Worm (Caenorhabditis elegans) whole organism, midembryonic: ENCODE data around the gene fbxa-143.

Source experiments
- T22C8.4 ChIP-seq: fragments of 200-800 bp; sonication (Bioruptor generic); IDR thresholded peaks from 2 replicates; pipeline ENCODE4 v1.3.6; 2022; ENCODE audit warnings: missing genetic modification characterization, missing compliant biosample characterization
- cog-1 ChIP-seq: sonication (generic microtip); optimal IDR thresholded peaks from 2 replicates; lab custom pipeline; 2016; ENCODE audit warnings: missing genetic modification characterization, missing compliant biosample characterization
- flt-1 ChIP-seq: fragments of 200-800 bp; sonication (Bioruptor generic); IDR thresholded peaks from 2 replicates; pipeline ENCODE4 v1.3.6; 2022; ENCODE audit warnings: missing genetic modification characterization, missing compliant biosample characterization
- klf-2 ChIP-seq: fragments of 200-800 bp; sonication (Bioruptor generic); conservative IDR thresholded peaks from 2 replicates; pipeline ENCODE4 v1.3.6; 2022; ENCODE audit warnings: missing genetic modification reagents, missing genetic modification characterization, missing compliant biosample characterization
- med-1 ChIP-seq: sonication (generic microtip); optimal IDR thresholded peaks from 2 replicates; lab custom pipeline; 2017; ENCODE audit warnings: missing genetic modification characterization, mild to moderate bottlenecking, missing compliant biosample characterization, antibody characterized with exemption, missing genetic modification reagents; ENCODE audit not compliant: insufficient read depth
- ref-1 ChIP-seq: fragments of 200-800 bp; sonication (Bioruptor generic); conservative IDR thresholded peaks from 2 replicates; pipeline ENCODE4 v1.3.6; 2022; ENCODE audit warnings: missing genetic modification reagents, missing genetic modification characterization, missing compliant biosample characterization
- tab-1 ChIP-seq: fragments of 200-800 bp; sonication (Bioruptor generic); IDR thresholded peaks from 2 replicates; pipeline ENCODE4 v1.3.6; 2022; ENCODE audit warnings: missing genetic modification characterization, missing compliant biosample characterization
- ztf-23 ChIP-seq: fragments of 200-800 bp; sonication (Bioruptor generic); IDR thresholded peaks from 2 replicates; pipeline ENCODE4 v1.3.6; 2022; ENCODE audit warnings: missing genetic modification reagents, missing genetic modification characterization, missing compliant biosample characterization
- ztf-29 ChIP-seq: fragments of 200-800 bp; sonication (Bioruptor generic); IDR thresholded peaks from 2 replicates; pipeline ENCODE4 v1.3.6; 2022; ENCODE audit warnings: missing genetic modification reagents, missing genetic modification characterization, missing compliant biosample characterization

fbxa-143 gene

ce11 chrV:16120499-16120898, 6.8 kb downstream of the fbxa-143 start:
- TF ChIP-seq klf-2 (GFP tag; lab: Robert Waterston, UW) (no peak), flt-1 (GFP tag; lab: Robert Waterston, UW) (no peak), tab-1 (no peak), ztf-29 (GFP tag; lab: Robert Waterston, UW) (no peak), T22C8.4 (GFP tag; lab: Robert Waterston, UW) (no peak), cog-1 (tag; lab: Kevin White, UChicago) (no peak), med-1 (GFP tag; lab: Kevin White, UChicago) (no peak), ztf-23 (no peak), ref-1 (GFP tag; lab: Robert Waterston, UW) (no peak)

- TF ChIP-seq tab-1, result no peak
- no peak for TF ChIP-seq ztf-29 (GFP tag; lab: Robert Waterston, UW)
- no peak for TF ChIP-seq T22C8.4 (GFP tag; lab: Robert Waterston, UW)
- TF ChIP-seq flt-1 (GFP tag; lab: Robert Waterston, UW), result no peak
- no peak for TF ChIP-seq med-1 (GFP tag; lab: Kevin White, UChicago)
- TF ChIP-seq cog-1 (tag; lab: Kevin White, UChicago), result no peak
- no peak for TF ChIP-seq ztf-23
Observed at ce11 chrV:16118601-16119000, 8.7 kb downstream of the fbxa-143 start, which contains the start of gene str-103. Gene str-103 (minus strand): TSS chrV:16118701.

ce11 chrV:16115381-16115780, 11.9 kb downstream of the fbxa-143 start, which contains the start of gene str-25:
Gene str-25 (plus strand): TSS chrV:16115681.
- no peak for TF ChIP-seq ztf-29 (GFP tag; lab: Robert Waterston, UW)
- no peak for TF ChIP-seq T22C8.4 (GFP tag; lab: Robert Waterston, UW)
- TF ChIP-seq ztf-23, result no peak
- TF ChIP-seq ref-1 (GFP tag; lab: Robert Waterston, UW), result no peak
- no peak for TF ChIP-seq klf-2 (GFP tag; lab: Robert Waterston, UW)
- TF ChIP-seq flt-1 (GFP tag; lab: Robert Waterston, UW), result no peak
- TF ChIP-seq med-1 (GFP tag; lab: Kevin White, UChicago), result no peak
- no peak for TF ChIP-seq tab-1
- TF ChIP-seq cog-1 (tag; lab: Kevin White, UChicago), result no peak

- no peak for TF ChIP-seq ztf-29 (GFP tag; lab: Robert Waterston, UW)
- no peak for TF ChIP-seq ztf-23
- TF ChIP-seq klf-2 (GFP tag; lab: Robert Waterston, UW), result no peak
- no peak for TF ChIP-seq T22C8.4 (GFP tag; lab: Robert Waterston, UW)
- TF ChIP-seq ref-1 (GFP tag; lab: Robert Waterston, UW), result no peak
- TF ChIP-seq cog-1 (tag; lab: Kevin White, UChicago), result no peak
- no peak for TF ChIP-seq flt-1 (GFP tag; lab: Robert Waterston, UW)
- no peak for TF ChIP-seq tab-1
- no peak for TF ChIP-seq med-1 (GFP tag; lab: Kevin White, UChicago)
Observed at ce11 chrV:16114237-16114636, 13.1 kb downstream of the fbxa-143 start, which contains the start of gene srxa-16. Gene srxa-16 (minus strand): TSS chrV:16114337.

DNA sequence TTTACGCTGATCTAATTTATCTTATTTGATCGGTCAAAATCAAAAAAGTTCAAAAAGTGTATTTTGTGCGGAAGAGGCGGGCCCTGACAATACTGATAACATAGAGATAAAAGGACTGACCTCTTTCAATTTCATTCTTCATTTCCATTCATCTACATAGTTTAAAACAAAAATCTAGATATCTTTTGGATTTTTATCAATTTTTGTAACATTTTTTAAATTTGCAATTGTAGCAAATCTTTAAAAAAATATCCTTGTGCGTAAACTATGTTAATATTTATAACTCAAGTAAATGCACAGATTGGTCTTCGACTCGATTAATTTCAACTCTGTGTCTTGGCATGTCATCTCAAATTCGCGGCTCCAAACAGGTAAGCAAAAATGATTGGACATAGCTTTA, 23.7 kb downstream of the fbxa-143 start, which contains the start of gene argk-1:
Gene argk-1 (plus strand): TSS at position 301 of the 400 bp plus-strand sequence.
- TF ChIP-seq ztf-23, result no peak
- TF ChIP-seq ref-1 (GFP tag; lab: Robert Waterston, UW), result no peak
- no peak for TF ChIP-seq med-1 (GFP tag; lab: Kevin White, UChicago)
- no peak for TF ChIP-seq T22C8.4 (GFP tag; lab: Robert Waterston, UW)
- TF ChIP-seq tab-1, result no peak
- no peak for TF ChIP-seq cog-1 (tag; lab: Kevin White, UChicago)
- no peak for TF ChIP-seq ztf-29 (GFP tag; lab: Robert Waterston, UW)
- TF ChIP-seq klf-2 (GFP tag; lab: Robert Waterston, UW), result no peak
- TF ChIP-seq flt-1 (GFP tag; lab: Robert Waterston, UW), result no peak

ce11 chrV:16100103-16100730, 27.1 kb downstream of the fbxa-143 start, which contains the start of gene cth-1:
Gene cth-1 (plus strand): TSS chrV:16100680.
- TF ChIP-seq ref-1 (GFP tag; lab: Robert Waterston, UW) (no peak), T22C8.4 (GFP tag; lab: Robert Waterston, UW) (no peak), tab-1 (no peak), cog-1 (tag; lab: Kevin White, UChicago) (no peak), ztf-23 (no peak), flt-1 (GFP tag; lab: Robert Waterston, UW) (no peak), med-1 (GFP tag; lab: Kevin White, UChicago) (no peak), ztf-29 (GFP tag; lab: Robert Waterston, UW) (no peak), klf-2 (GFP tag; lab: Robert Waterston, UW) (no peak)

DNA sequence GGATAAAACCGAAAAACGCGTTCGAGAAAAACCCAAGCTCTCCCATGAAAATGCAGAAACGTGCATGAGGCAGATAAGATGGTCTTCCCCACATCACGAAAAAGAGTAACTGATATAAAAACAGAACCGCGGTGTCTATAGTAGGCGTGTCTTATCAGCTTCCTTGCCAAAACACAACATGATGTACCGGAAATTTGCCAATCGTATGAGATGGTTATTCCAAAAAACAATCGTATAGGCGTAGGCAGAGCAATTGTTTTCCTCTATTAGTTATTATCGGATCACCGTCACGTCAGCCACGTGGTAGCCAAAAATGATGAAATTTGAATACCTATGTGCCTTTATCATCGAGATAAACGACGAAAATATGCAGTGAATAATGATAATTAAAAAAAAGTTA, 27.9 kb downstream of the fbxa-143 start, which contains the start of gene str-7:
Gene str-7 (minus strand): TSS at position 101 of the 400 bp plus-strand sequence.
- no peak for TF ChIP-seq T22C8.4 (GFP tag; lab: Robert Waterston, UW)
- no peak for TF ChIP-seq ztf-29 (GFP tag; lab: Robert Waterston, UW)
- TF ChIP-seq klf-2 (GFP tag; lab: Robert Waterston, UW), result no peak
- TF ChIP-seq flt-1 (GFP tag; lab: Robert Waterston, UW), result no peak
- TF ChIP-seq ztf-23, result no peak
- TF ChIP-seq med-1 (GFP tag; lab: Kevin White, UChicago), result no peak
- TF ChIP-seq cog-1 (tag; lab: Kevin White, UChicago), result no peak
- no peak for TF ChIP-seq ref-1 (GFP tag; lab: Robert Waterston, UW)
- TF ChIP-seq tab-1, result no peak

- TF ChIP-seq flt-1 (GFP tag; lab: Robert Waterston, UW) (no peak), klf-2 (GFP tag; lab: Robert Waterston, UW) (no peak), tab-1 (no peak), T22C8.4 (GFP tag; lab: Robert Waterston, UW) (no peak)
Observed at ce11 chrV:16094862-16095261, 32.4 kb downstream of the fbxa-143 start.

DNA sequence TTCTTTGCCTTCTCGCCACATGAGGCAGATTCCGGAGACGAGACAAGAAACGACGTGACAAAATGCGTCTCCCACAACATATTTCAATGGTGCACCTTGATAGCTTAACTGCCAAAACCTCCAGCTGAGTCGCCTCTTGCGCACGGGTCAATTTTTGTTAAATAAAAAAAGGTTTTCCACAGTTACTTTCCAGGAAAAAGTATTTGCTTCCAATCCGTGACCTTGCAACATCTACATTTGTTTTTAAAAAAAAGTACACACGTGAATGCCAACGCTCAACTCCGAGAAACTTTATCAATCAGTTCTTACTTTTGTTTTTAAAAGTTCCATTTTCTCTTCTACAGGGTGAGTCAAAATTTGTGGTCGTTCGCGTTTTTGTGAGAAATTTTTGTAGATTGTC, 33.0 kb downstream of the fbxa-143 start, which contains the start of gene F22B8.7:
Gene F22B8.7 (plus strand): TSS at position 301 of the 400 bp plus-strand sequence.
- no peak for TF ChIP-seq flt-1 (GFP tag; lab: Robert Waterston, UW)
- TF ChIP-seq ref-1 (GFP tag; lab: Robert Waterston, UW), result no peak
- no peak for TF ChIP-seq klf-2 (GFP tag; lab: Robert Waterston, UW)
